Worm (Caenorhabditis elegans): ENCODE data around the gene F49A5.10.

F49A5.10 gene

DNA sequence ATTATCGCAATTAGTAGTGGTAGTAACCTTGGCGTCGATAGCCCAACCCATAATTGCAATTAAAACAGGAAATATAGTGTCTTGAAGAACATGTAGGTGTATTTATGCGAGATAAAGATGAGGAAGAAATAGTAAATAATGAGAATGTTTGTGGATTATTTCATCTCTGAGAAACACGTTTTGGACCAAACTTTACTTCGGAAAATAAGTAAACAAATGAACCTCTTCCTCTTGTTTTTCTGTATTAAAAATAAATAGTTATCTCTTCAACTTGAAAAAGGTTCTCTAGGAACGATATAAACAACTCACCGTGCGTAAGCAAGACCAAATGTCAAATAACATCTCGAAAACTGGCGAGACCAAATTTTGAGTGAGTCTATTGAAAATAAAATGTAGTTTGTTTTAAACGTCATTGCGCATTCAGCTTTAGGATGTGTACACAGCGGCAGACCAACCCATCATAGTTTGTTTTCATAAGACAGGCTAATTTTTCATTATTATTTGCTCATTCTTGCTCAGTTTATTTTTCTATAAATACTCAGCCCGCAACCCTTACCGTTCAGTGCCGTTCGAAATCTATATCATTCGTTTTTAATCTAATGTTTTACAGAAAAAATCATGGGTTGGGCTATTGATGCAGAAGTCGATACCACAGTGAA lies 7.3 kb downstream of the F49A5.10 start, which contains the start of the genes F09C6.11 and F09C6.12:
TSS of gene F09C6.11 (minus strand) at position 51 of the 659 bp plus-strand sequence.
TSS of gene F09C6.12 (plus strand) at position 609 of the 659 bp plus-strand sequence.
- no peak for TF ChIP-seq fax-1 (tag; optimal IDR thresholded peaks at IDR 0.05)
- no peak for TF ChIP-seq pat-9 (tag; optimal IDR thresholded peaks at IDR 0.05)
- no peak for TF ChIP-seq madf-2 (tag; optimal IDR thresholded peaks at IDR 0.05)
- no peak for TF ChIP-seq odd-2 (tag; optimal IDR thresholded peaks at IDR 0.05)
- no peak for TF ChIP-seq tbx-7 (tag; optimal IDR thresholded peaks at IDR 0.05)
- TF ChIP-seq unc-86 (tag; optimal IDR thresholded peaks at IDR 0.05), result no peak
- no peak for TF ChIP-seq fkh-10 (GFP tag; optimal IDR thresholded peaks at IDR 0.05)
- TF ChIP-seq pha-4 (tag; optimal IDR thresholded peaks at IDR 0.05), result no peak
- TF ChIP-seq dve-1 (tag; optimal IDR thresholded peaks at IDR 0.05), result no peak
- TF ChIP-seq hlh-6 (tag; optimal IDR thresholded peaks at IDR 0.05), result no peak
- no peak for TF ChIP-seq ceh-19 (GFP tag; optimal IDR thresholded peaks at IDR 0.05)
- no peak for TF ChIP-seq sox-4 (tag; optimal IDR thresholded peaks at IDR 0.05)
- TF ChIP-seq lim-6 (tag; optimal IDR thresholded peaks at IDR 0.05), result no peak
- no peak for TF ChIP-seq gmeb-2 (tag; optimal IDR thresholded peaks at IDR 0.05)
- no peak for TF ChIP-seq rnt-1 (tag; optimal IDR thresholded peaks at IDR 0.05)

DNA sequence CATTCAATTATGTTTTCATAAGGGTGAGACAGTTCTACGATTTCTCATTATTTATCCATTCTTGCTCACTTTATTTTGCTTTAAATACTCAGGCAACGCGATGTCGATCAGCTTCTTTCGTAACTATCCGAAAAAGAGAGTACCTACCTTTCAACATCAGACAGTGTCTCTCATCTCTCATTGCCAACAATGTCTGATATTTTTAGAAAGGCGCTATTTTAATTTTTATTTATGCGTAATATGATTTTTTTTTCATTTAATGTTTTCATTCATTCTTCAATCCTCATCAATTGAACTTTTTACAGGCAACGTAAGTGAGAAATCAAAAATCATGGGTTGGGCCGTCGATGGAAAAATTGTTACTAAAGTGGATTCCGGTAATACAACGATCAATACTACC lies 9.7 kb downstream of the F49A5.10 start, which contains the start of gene F09C6.13:
TSS of gene F09C6.13 (plus strand) at position 301 of the 400 bp plus-strand sequence.
- TF ChIP-seq ahr-1 (tag; optimal IDR thresholded peaks at IDR 0.05), result no peak
- TF ChIP-seq ceh-30 (tag; optimal IDR thresholded peaks at IDR 0.05), result no peak
- no peak for TF ChIP-seq unc-86 (tag; optimal IDR thresholded peaks at IDR 0.05)
- no peak for TF ChIP-seq unc-55 (GFP tag; optimal IDR thresholded peaks at IDR 0.05)
- no peak for TF ChIP-seq lin-11 (tag; optimal IDR thresholded peaks at IDR 0.05)
- TF ChIP-seq ceh-19 (GFP tag; optimal IDR thresholded peaks at IDR 0.05), result no peak
- TF ChIP-seq C38D4.7 (GFP tag; optimal IDR thresholded peaks at IDR 0.05), result no peak
- no peak for TF ChIP-seq odd-2 (tag; optimal IDR thresholded peaks at IDR 0.05)
- no peak for TF ChIP-seq elt-2 (tag; optimal IDR thresholded peaks at IDR 0.05)
- TF ChIP-seq pat-9 (tag; optimal IDR thresholded peaks at IDR 0.05), result no peak
- TF ChIP-seq ets-4 (tag; optimal IDR thresholded peaks at IDR 0.05), result no peak
- no peak for TF ChIP-seq C08G9.2 (tag; optimal IDR thresholded peaks at IDR 0.05)
- TF ChIP-seq tbx-2 (tag; optimal IDR thresholded peaks at IDR 0.05), result no peak
- TF ChIP-seq nhr-232 (tag; optimal IDR thresholded peaks at IDR 0.05), result no peak

DNA sequence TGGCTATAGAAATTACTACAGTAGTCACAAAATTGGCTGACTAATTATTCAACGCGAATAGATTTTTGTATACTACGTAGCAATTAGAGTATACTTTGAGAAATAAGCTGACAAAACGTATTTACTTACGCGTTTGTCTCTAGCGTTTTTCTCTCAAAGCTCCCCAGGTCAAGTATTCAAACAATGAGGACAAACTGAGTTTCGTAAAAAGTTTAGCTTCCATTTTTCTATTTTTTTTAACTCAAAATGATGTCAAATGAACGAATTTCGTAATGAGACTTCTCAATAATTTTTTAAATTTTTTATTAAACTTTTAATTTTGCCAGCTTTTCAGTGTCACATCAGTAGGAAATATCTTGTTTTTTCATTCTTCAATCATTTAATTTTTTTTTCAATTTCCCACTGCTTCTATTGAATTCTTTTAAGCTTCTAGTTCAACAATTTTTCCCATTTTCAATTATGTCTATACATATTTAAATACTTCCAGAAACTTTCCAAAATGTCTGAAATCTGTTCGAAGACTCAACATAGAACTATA lies 13.8 kb downstream of the F49A5.10 start, which contains the start of the genes ifas-2 and fbxa-44:
TSS of gene ifas-2 (minus strand) at position 101 of the 538 bp plus-strand sequence.
TSS of gene fbxa-44 (plus strand) at position 488 of the 538 bp plus-strand sequence.
- TF ChIP-seq nhr-11 (tag; optimal IDR thresholded peaks at IDR 0.05) (no peak), ceh-9 (tag; optimal IDR thresholded peaks at IDR 0.05) (no peak), hlh-15 (tag; optimal IDR thresholded peaks at IDR 0.05) (no peak), nhr-232 (tag; optimal IDR thresholded peaks at IDR 0.05) (no peak), hlh-8 (tag; optimal IDR thresholded peaks at IDR 0.05) (no peak), hlh-30 (tag; optimal IDR thresholded peaks at IDR 0.05; ENCODE audit: insufficient read depth) (no peak), ceh-30 (tag; optimal IDR thresholded peaks at IDR 0.05) (no peak), pqm-1 (tag; optimal IDR thresholded peaks at IDR 0.05) (no peak), tbx-7 (tag; optimal IDR thresholded peaks at IDR 0.05) (no peak), Y22D7AL.16 (tag; optimal IDR thresholded peaks at IDR 0.05) (no peak), T23F11.4 (GFP tag; optimal IDR thresholded peaks at IDR 0.05) (no peak), zip-5 (tag; optimal IDR thresholded peaks at IDR 0.05) (no peak)

- TF ChIP-seq tbx-7 (tag; optimal IDR thresholded peaks at IDR 0.05) (no peak), zip-5 (tag; optimal IDR thresholded peaks at IDR 0.05) (no peak), ref-2 (tag; optimal IDR thresholded peaks at IDR 0.05) (no peak), pros-1 (tag; optimal IDR thresholded peaks at IDR 0.05) (no peak), pqm-1 (tag; optimal IDR thresholded peaks at IDR 0.05) (no peak), ceh-24 (tag; optimal IDR thresholded peaks at IDR 0.05) (no peak), ceh-48 (tag; optimal IDR thresholded peaks at IDR 0.05) (no peak), npax-4 (tag; optimal IDR thresholded peaks at IDR 0.05) (no peak), sox-4 (tag; optimal IDR thresholded peaks at IDR 0.05) (no peak), T23F11.4 (GFP tag; optimal IDR thresholded peaks at IDR 0.05) (no peak), K02D7.2 (tag; optimal IDR thresholded peaks at IDR 0.05) (no peak), ceh-19 (GFP tag; optimal IDR thresholded peaks at IDR 0.05) (no peak), hlh-13 (GFP tag; optimal IDR thresholded peaks at IDR 0.05) (no peak)
These were observed 18.4 kb downstream of the F49A5.10 start, which contains the start of gene F09C6.15 for ce11 chrV:16893440-16893839. Gene F09C6.15, plus strand, starts transcription at chrV:16893740.
